Worm (Caenorhabditis elegans): ENCODE results near the gene str-33.

DNA sequence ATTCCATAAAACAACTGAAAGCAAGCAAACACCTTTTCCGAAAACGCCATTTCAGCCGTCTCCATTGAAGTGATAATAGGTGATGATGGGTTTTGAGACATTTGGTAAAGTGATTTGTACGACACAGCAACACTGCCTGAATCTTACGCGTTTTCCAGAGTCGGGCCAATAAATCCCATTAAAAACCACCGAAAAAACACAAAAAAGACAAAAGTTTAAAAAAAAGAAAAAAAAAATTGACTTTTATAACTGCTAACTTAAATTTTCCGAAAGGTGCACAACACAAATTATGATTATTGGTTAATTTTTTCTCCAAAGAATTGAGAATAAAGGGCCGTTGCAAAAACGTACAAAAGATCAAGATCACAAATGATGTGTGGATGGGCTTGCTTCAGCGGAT lies 6.0 kb downstream of the str-33 start, which contains the start of gene srg-57:
- no peak for TF ChIP-seq dpl-1 (GFP tag; optimal IDR thresholded peaks at IDR 0.05)
- no peak for TF ChIP-seq pqm-1 (tag; optimal IDR thresholded peaks at IDR 0.05)
- no peak for TF ChIP-seq zfp-2 (tag; optimal IDR thresholded peaks at IDR 0.05)
- TF ChIP-seq spr-1 (tag; optimal IDR thresholded peaks at IDR 0.05): no peak
- no peak for TF ChIP-seq R02D3.7 (tag; optimal IDR thresholded peaks at IDR 0.05)
- no peak for TF ChIP-seq nhr-237 (tag; optimal IDR thresholded peaks at IDR 0.05)
- no peak for TF ChIP-seq skn-1 (tag; optimal IDR thresholded peaks at IDR 0.05)
- TF ChIP-seq mes-2 (tag; optimal IDR thresholded peaks at IDR 0.05; ENCODE audit: poor library complexity, severe bottlenecking): no peak
- no peak for TF ChIP-seq snpc-4 (tag; optimal IDR thresholded peaks at IDR 0.05)
- no peak for TF ChIP-seq fkh-10 (GFP tag; optimal IDR thresholded peaks at IDR 0.05)
- TF ChIP-seq hif-1 (tag; optimal IDR thresholded peaks at IDR 0.05): no peak
- TF ChIP-seq unc-62 (GFP tag; optimal IDR thresholded peaks at IDR 0.05 in 1 of 2): peak in 1 of 2 experiments; percentile 55
- TF ChIP-seq unc-62 (tag; optimal IDR thresholded peaks at IDR 0.05): no peak
- TF ChIP-seq T26A8.4 (GFP tag; IDR thresholded peaks at IDR 0.05): no peak
- no peak for TF ChIP-seq lin-39 (tag; optimal IDR thresholded peaks at IDR 0.05)

Data from whole organism, L4 larva.